Fruit fly (Drosophila melanogaster) whole organism, embryonic: Measurements from ENCODE around the gene CG17118.

Experiments
- Ada2b ChIP-seq: fragments of 200-800 bp; sonication (Bioruptor generic); IDR thresholded peaks from 2 replicates; pipeline ENCODE4 v1.3.6; 2022; ENCODE audit warnings: missing biosample characterization, missing genetic modification characterization
- Bgb ChIP-seq: fragments of 200-800 bp; sonication (Bioruptor generic); IDR thresholded peaks from 2 replicates; pipeline ENCODE4 v1.3.6; 2022; ENCODE audit warnings: missing biosample characterization, missing genetic modification characterization; ENCODE audit not compliant: partially characterized antibody
- CG10147 ChIP-seq: fragments of 200-800 bp; sonication (Bioruptor generic); optimal IDR thresholded peaks from 2 replicates; lab custom pipeline; 2019; ENCODE audit warnings: missing biosample characterization, mild to moderate bottlenecking, missing genetic modification characterization, moderate library complexity
- CG10267 ChIP-seq: fragments of 200-800 bp; sonication (Bioruptor generic); optimal IDR thresholded peaks from 2 replicates; lab custom pipeline; 2018; ENCODE audit warnings: missing biosample characterization, mild to moderate bottlenecking, missing genetic modification characterization, moderate library complexity
- CG10979 ChIP-seq: fragments of 200-800 bp; sonication (Bioruptor generic); optimal IDR thresholded peaks from 2 replicates; lab custom pipeline; 2018; ENCODE audit warnings: missing biosample characterization, mild to moderate bottlenecking, missing genetic modification characterization, moderate library complexity
- CG11456 ChIP-seq: fragments of 200-800 bp; sonication (Bioruptor generic); IDR thresholded peaks from 3 replicates; pipeline ENCODE4 v1.3.6; 2022; ENCODE audit warnings: missing biosample characterization, missing genetic modification characterization
- CG12659 ChIP-seq: fragments of 200-800 bp; sonication (Bioruptor generic); optimal IDR thresholded peaks from 3 replicates; lab custom pipeline; 2017; ENCODE audit warnings: mild to moderate bottlenecking, missing biosample characterization, missing genetic modification reagents, missing genetic modification characterization
- CG17359 ChIP-seq: fragments of 200-800 bp; sonication (Bioruptor generic); optimal IDR thresholded peaks from 3 replicates; lab custom pipeline; 2018; ENCODE audit warnings: missing biosample characterization, mild to moderate bottlenecking, missing genetic modification characterization, moderate library complexity
- CG17361 ChIP-seq: fragments of 200-800 bp; sonication (Bioruptor generic); IDR thresholded peaks from 3 replicates; pipeline ENCODE4 v1.3.6; 2022; ENCODE audit warnings: missing biosample characterization, missing genetic modification characterization
- CG2199 ChIP-seq: fragments of 200-800 bp; sonication (Bioruptor generic); IDR thresholded peaks from 3 replicates; pipeline ENCODE4 v1.3.6; 2022; ENCODE audit warnings: missing biosample characterization, missing genetic modification characterization
- CG2678 ChIP-seq: fragments of 200-800 bp; sonication (Bioruptor generic); optimal IDR thresholded peaks from 3 replicates; lab custom pipeline; 2019; ENCODE audit warnings: missing biosample characterization, mild to moderate bottlenecking, missing genetic modification characterization, moderate library complexity
- CG2889 ChIP-seq: fragments of 200-800 bp; sonication (Bioruptor generic); IDR thresholded peaks from 3 replicates; pipeline ENCODE4 v1.3.6; 2022; ENCODE audit warnings: missing biosample characterization, missing genetic modification characterization
- CG3065 ChIP-seq: fragments of 200-800 bp; sonication (Bioruptor generic); optimal IDR thresholded peaks from 2 replicates; lab custom pipeline; 2016; ENCODE audit warnings: missing biosample characterization, missing genetic modification characterization
- CG31224 ChIP-seq: fragments of 200-800 bp; sonication (Bioruptor generic); IDR thresholded peaks from 2 replicates; pipeline ENCODE4 v1.3.6; 2022; ENCODE audit warnings: missing biosample characterization, missing genetic modification characterization
- CG3407 ChIP-seq: fragments of 200-800 bp; sonication (Bioruptor generic); optimal IDR thresholded peaks from 2 replicates; lab custom pipeline; 2018; ENCODE audit warnings: missing biosample characterization, mild to moderate bottlenecking, missing genetic modification characterization
- CG43689 ChIP-seq: fragments of 200-800 bp; sonication (Bioruptor generic); IDR thresholded peaks from 2 replicates; pipeline ENCODE4 v1.3.6; 2022; ENCODE audit warnings: missing biosample characterization, missing genetic modification characterization
- CG4820 ChIP-seq: fragments of 200-800 bp; sonication (Bioruptor generic); optimal IDR thresholded peaks from 3 replicates; lab custom pipeline; 2016; ENCODE audit warnings: missing biosample characterization, missing genetic modification characterization
- CG6683 ChIP-seq: fragments of 200-800 bp; sonication (Bioruptor generic); optimal IDR thresholded peaks from 2 replicates; lab custom pipeline; 2017; ENCODE audit warnings: missing biosample characterization, mild to moderate bottlenecking, missing genetic modification characterization, missing genetic modification reagents
- CG6765 ChIP-seq: fragments of 200-800 bp; sonication (Bioruptor generic); optimal IDR thresholded peaks from 3 replicates; lab custom pipeline; 2017; ENCODE audit warnings: missing biosample characterization, mild to moderate bottlenecking, missing genetic modification characterization
- Dip2 ChIP-seq: fragments of 200-800 bp; sonication (Bioruptor generic); IDR thresholded peaks from 2 replicates; pipeline ENCODE4 v1.3.6; 2022; ENCODE audit warnings: missing biosample characterization, missing genetic modification characterization
- Gug ChIP-seq: fragments of 200-800 bp; sonication (Bioruptor generic); IDR thresholded peaks from 4 replicates; pipeline ENCODE4 v1.3.6; 2022; ENCODE audit warnings: missing biosample characterization, missing genetic modification characterization
- Hsf ChIP-seq: fragments of 200-800 bp; sonication (Bioruptor generic); optimal IDR thresholded peaks from 3 replicates; lab custom pipeline; 2016; ENCODE audit warnings: missing biosample characterization, missing genetic modification characterization
- Max ChIP-seq: fragments of 200-800 bp; sonication (Bioruptor generic); optimal IDR thresholded peaks from 2 replicates; lab custom pipeline; 2016; ENCODE audit warnings: missing biosample characterization, mild to moderate bottlenecking, missing genetic modification characterization
- NK7.1 ChIP-seq: fragments of 200-800 bp; sonication (Bioruptor generic); optimal IDR thresholded peaks from 3 replicates; lab custom pipeline; 2016; ENCODE audit warnings: missing biosample characterization, missing genetic modification characterization
- NfI ChIP-seq: fragments of 200-800 bp; sonication (Bioruptor generic); optimal IDR thresholded peaks from 3 replicates; lab custom pipeline; 2018; ENCODE audit warnings: missing biosample characterization, mild to moderate bottlenecking, missing genetic modification characterization, moderate library complexity
- Sox102F ChIP-seq: fragments of 200-800 bp; sonication (Bioruptor generic); optimal IDR thresholded peaks from 2 replicates; lab custom pipeline; 2018; ENCODE audit warnings: missing biosample characterization, mild to moderate bottlenecking, missing genetic modification characterization, moderate library complexity
- Stat92E ChIP-seq, 3 experiments: fragments of >200 bp in 2 of 3; fragments of 200-800 bp in 1 of 3; sonication (Bioruptor generic) in 1 of 3; optimal IDR thresholded peaks; 2 replicates each; lab custom pipeline; 2017 to 2019; ENCODE audit warnings: missing biosample characterization in 3 of 3, missing genetic modification characterization in 3 of 3, mild to moderate bottlenecking in 1 of 3, moderate library complexity in 1 of 3
- Tbp ChIP-seq: fragments of >200 bp; optimal IDR thresholded peaks from 2 replicates; lab custom pipeline; 2018; ENCODE audit warnings: missing biosample characterization, missing genetic modification characterization
- Trl ChIP-seq, 3 experiments: fragments of >200 bp in 2 of 3; fragments of 200-800 bp in 1 of 3; sonication (Bioruptor generic) in 1 of 3; optimal IDR thresholded peaks; 2 replicates in 1 of 3; 3 replicates in 2 of 3; lab custom pipeline; 2016 to 2017; ENCODE audit warnings: missing biosample characterization in 1 of 3, missing genetic modification characterization in 1 of 3
- ab ChIP-seq: fragments of 200-800 bp; sonication (Bioruptor generic); optimal IDR thresholded peaks from 2 replicates; lab custom pipeline; 2016; ENCODE audit warnings: missing biosample characterization, missing genetic modification characterization
- bigmax ChIP-seq: fragments of 200-800 bp; sonication (Bioruptor generic); optimal IDR thresholded peaks from 2 replicates; lab custom pipeline; 2018; ENCODE audit warnings: missing biosample characterization, mild to moderate bottlenecking, missing genetic modification characterization
- cas ChIP-seq: fragments of 200-800 bp; sonication (Bioruptor generic); IDR thresholded peaks from 2 replicates; pipeline ENCODE4 v1.3.6; 2022; ENCODE audit warnings: missing biosample characterization, missing genetic modification characterization
- dmrt11E ChIP-seq: fragments of 200-800 bp; sonication (Bioruptor generic); optimal IDR thresholded peaks from 3 replicates; lab custom pipeline; 2018; ENCODE audit warnings: missing biosample characterization, mild to moderate bottlenecking, missing genetic modification characterization, moderate library complexity
- dmrt99B ChIP-seq: fragments of 200-800 bp; sonication (Bioruptor generic); optimal IDR thresholded peaks from 2 replicates; lab custom pipeline; 2018; ENCODE audit warnings: missing biosample characterization, mild to moderate bottlenecking, missing genetic modification characterization, moderate library complexity
- dpn ChIP-seq, 2 experiments: fragments of 200-800 bp; sonication (Bioruptor generic); optimal IDR thresholded peaks; 3 replicates each; lab custom pipeline; 2016; ENCODE audit warnings: missing biosample characterization in 2 of 2, missing genetic modification characterization in 2 of 2
- exex ChIP-seq: fragments of 200-800 bp; sonication (Bioruptor generic); optimal IDR thresholded peaks from 4 replicates; lab custom pipeline; 2018; ENCODE audit warnings: missing biosample characterization, mild to moderate bottlenecking, missing genetic modification characterization, moderate library complexity
- fru ChIP-seq: fragments of >200 bp; optimal IDR thresholded peaks from 2 replicates; lab custom pipeline; 2017
- gce ChIP-seq: fragments of 200-800 bp; sonication (Bioruptor generic); IDR thresholded peaks from 3 replicates; pipeline ENCODE4 v1.3.6; 2022; ENCODE audit warnings: missing biosample characterization, missing genetic modification characterization
- grn ChIP-seq: fragments of 200-800 bp; sonication (Bioruptor generic); optimal IDR thresholded peaks from 3 replicates; lab custom pipeline; 2017; ENCODE audit warnings: missing biosample characterization, missing genetic modification characterization
- hkb ChIP-seq, 2 experiments: fragments of 200-800 bp in 1 of 2; fragments of >200 bp in 1 of 2; sonication (Bioruptor generic) in 1 of 2; IDR thresholded peaks in 1 of 2; optimal IDR thresholded peaks in 1 of 2; 2 replicates each; pipeline versions ENCODE4 v1.3.6 to Lab custom; 2017 to 2022; ENCODE audit warnings: missing biosample characterization in 1 of 2, missing genetic modification characterization in 1 of 2
- kah ChIP-seq: fragments of 200-800 bp; sonication (Bioruptor generic); optimal IDR thresholded peaks from 2 replicates; lab custom pipeline; 2018; ENCODE audit warnings: missing biosample characterization, mild to moderate bottlenecking, missing genetic modification characterization
- mam ChIP-seq: fragments of 200-800 bp; sonication (Bioruptor generic); optimal IDR thresholded peaks from 3 replicates; lab custom pipeline; 2016; ENCODE audit warnings: missing biosample characterization, missing genetic modification characterization
- pho ChIP-seq: fragments of 200-800 bp; sonication (Bioruptor generic); optimal IDR thresholded peaks from 2 replicates; lab custom pipeline; 2016; ENCODE audit warnings: missing biosample characterization, missing genetic modification characterization
- schlank ChIP-seq: fragments of 200-800 bp; sonication (Bioruptor generic); optimal IDR thresholded peaks from 2 replicates; lab custom pipeline; 2018; ENCODE audit warnings: missing biosample characterization, mild to moderate bottlenecking, missing genetic modification characterization
- sima ChIP-seq: fragments of 200-800 bp; sonication (Bioruptor generic); optimal IDR thresholded peaks from 2 replicates; lab custom pipeline; 2016; ENCODE audit warnings: missing biosample characterization, missing genetic modification characterization
- sisA ChIP-seq: fragments of 200-800 bp; sonication (Bioruptor generic); IDR thresholded peaks from 2 replicates; pipeline ENCODE4 v1.3.6; 2022; ENCODE audit warnings: missing biosample characterization, missing genetic modification characterization
- sr ChIP-seq: fragments of 200-800 bp; sonication (Bioruptor generic); IDR thresholded peaks from 3 replicates; pipeline ENCODE4 v1.3.6; 2022; ENCODE audit warnings: missing biosample characterization, missing genetic modification characterization
- unpg ChIP-seq: fragments of 200-800 bp; sonication (Bioruptor generic); optimal IDR thresholded peaks from 3 replicates; lab custom pipeline; 2018; ENCODE audit warnings: missing biosample characterization, mild to moderate bottlenecking, missing genetic modification characterization, moderate library complexity
- zf30C ChIP-seq: fragments of 200-800 bp; sonication (Bioruptor generic); optimal IDR thresholded peaks from 3 replicates; lab custom pipeline; 2018; ENCODE audit warnings: missing biosample characterization, mild to moderate bottlenecking, missing genetic modification characterization

Gene CG17118

DNA sequence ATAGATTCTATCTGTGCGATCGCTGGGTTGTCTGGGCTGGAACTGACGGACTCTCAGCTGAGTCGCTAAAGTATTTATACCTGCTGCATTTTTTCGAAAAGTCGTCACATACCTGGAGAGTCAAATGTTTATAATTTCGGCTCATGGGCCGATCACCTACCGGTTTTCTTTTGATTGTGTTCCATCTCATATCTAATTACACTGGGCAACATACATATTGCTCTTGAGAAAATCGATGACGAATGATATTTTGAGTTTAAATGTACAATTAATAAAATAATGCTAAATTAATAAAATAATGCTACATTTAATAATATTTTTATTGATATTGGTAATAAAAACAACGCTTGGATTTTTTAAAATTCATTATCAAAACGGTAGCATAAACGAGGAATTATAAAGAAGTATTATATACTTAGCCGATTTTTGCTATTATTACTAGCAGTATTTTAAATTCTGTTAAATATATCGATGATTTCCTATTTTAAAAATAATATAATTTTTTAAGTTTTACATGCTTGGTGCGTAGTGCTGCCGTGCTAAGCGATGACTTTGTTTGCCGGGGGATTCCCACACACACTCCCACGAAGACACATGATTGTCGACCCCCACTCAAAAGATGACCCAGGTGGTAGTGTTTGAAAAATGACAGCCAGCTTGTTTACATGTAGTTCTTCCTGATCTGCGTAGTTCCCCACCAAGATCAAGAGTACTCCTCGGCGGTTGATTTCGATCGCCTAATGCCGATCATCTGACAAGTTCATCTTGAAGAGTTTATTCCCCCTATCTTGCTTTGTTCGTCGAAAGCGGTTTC is 40.6 kb upstream of the CG17118 start, which contains the start of gene CG7294 (continued):
- TF ChIP-seq CG3065, result no peak
- no peak for TF ChIP-seq unpg (GFP tag; lab: Kevin White, UChicago)
- no peak for TF ChIP-seq NfI (GFP tag; lab: Kevin White, UChicago)
- peak; percentile 38 for TF ChIP-seq CG10267 (tag; lab: Kevin White, UChicago)
- no peak for TF ChIP-seq CG4820 (GFP tag; lab: Kevin White, UChicago)
- no peak for TF ChIP-seq Sox102F (GFP tag; lab: Kevin White, UChicago)
- TF ChIP-seq schlank (tag; lab: Kevin White, UChicago), result no peak
- TF ChIP-seq Max (GFP tag; lab: Kevin White, UChicago), result no peak
- TF ChIP-seq Ada2b (GFP tag; lab: Robert Waterston, UW), result no peak
- peak; percentile 19 for TF ChIP-seq dmrt99B
- TF ChIP-seq gce (GFP tag; lab: Robert Waterston, UW), result no peak
- TF ChIP-seq CG10147 (GFP tag; lab: Kevin White, UChicago), result no peak
- no peak for TF ChIP-seq Dip2 (GFP tag; lab: Robert Waterston, UW)
- TF ChIP-seq Trl (optimal IDR thresholded peaks at IDR 0.05; lab: Kevin White, UChicago), result no peak
- TF ChIP-seq Trl (GFP tag; optimal IDR thresholded peaks at IDR 0.05; lab: Kevin White, UChicago), result no peak
- no peak for TF ChIP-seq CG31224 (GFP tag; lab: Robert Waterston, UW)
- TF ChIP-seq ab, result no peak
- no peak for TF ChIP-seq cas (GFP tag; lab: Robert Waterston, UW)
- no peak for TF ChIP-seq mam (GFP tag; lab: Kevin White, UChicago)
- TF ChIP-seq CG6765 (GFP tag; lab: Kevin White, UChicago), result no peak
- no peak for TF ChIP-seq sima (GFP tag; lab: Kevin White, UChicago)
- no peak for TF ChIP-seq sisA (GFP tag; lab: Robert Waterston, UW)
- TF ChIP-seq grn (GFP tag; lab: Kevin White, UChicago), result peak; percentile 42
- no peak for TF ChIP-seq Hsf (GFP tag; lab: Kevin White, UChicago)
- TF ChIP-seq CG2199 (GFP tag; lab: Robert Waterston, UW), result no peak
- no peak for TF ChIP-seq kah (GFP tag; lab: Kevin White, UChicago)
- peak; percentile 23 for TF ChIP-seq CG17359 (tag; lab: Kevin White, UChicago)
- no peak for TF ChIP-seq Gug (GFP tag; lab: Robert Waterston, UW)
- no peak for TF ChIP-seq hkb (optimal IDR thresholded peaks at IDR 0.05; lab: Kevin White, UChicago)
- TF ChIP-seq hkb (GFP tag; IDR thresholded peaks at IDR 0.05; lab: Robert Waterston, UW), result no peak
- TF ChIP-seq CG10979 (tag; lab: Kevin White, UChicago), result peak; percentile 54
- TF ChIP-seq pho, result no peak
- TF ChIP-seq NK7.1, result no peak
- peak; percentile 20 for TF ChIP-seq CG12659 (GFP tag; lab: Kevin White, UChicago)
- TF ChIP-seq CG2678, result peak; percentile 61
- TF ChIP-seq Tbp (GFP tag; lab: Kevin White, UChicago), result no peak
- TF ChIP-seq CG43689 (GFP tag; lab: Robert Waterston, UW), result no peak
- TF ChIP-seq bigmax, result no peak
- TF ChIP-seq CG6683 (GFP tag; lab: Kevin White, UChicago), result no peak
- peak; percentile 56 for TF ChIP-seq dmrt11E (tag; lab: Kevin White, UChicago)
- no peak for TF ChIP-seq CG2889
- peak; percentile 66 for TF ChIP-seq CG17361 (GFP tag; lab: Robert Waterston, UW)
- no peak for TF ChIP-seq Stat92E (GFP tag; optimal IDR thresholded peaks at IDR 0.05; lab: Kevin White, UChicago)
- TF ChIP-seq sr (GFP tag; lab: Robert Waterston, UW), result peak; percentile 72; the same call in 2 of the 3 replicates
- no peak for TF ChIP-seq CG3407 (GFP tag; lab: Kevin White, UChicago)
- TF ChIP-seq zf30C (GFP tag; lab: Kevin White, UChicago), result no peak
- no peak for TF ChIP-seq Bgb (GFP tag; lab: Robert Waterston, UW)
- no peak for TF ChIP-seq fru (lab: Kevin White, UChicago)
- TF ChIP-seq CG11456 (GFP tag; lab: Robert Waterston, UW), result no peak
- no peak for TF ChIP-seq exex
- TF ChIP-seq dpn (GFP tag; optimal IDR thresholded peaks at IDR 0.05; lab: Kevin White, UChicago), result no peak
